Worm (Caenorhabditis elegans): ENCODE data around the gene lbp-7.

lbp-7 gene

DNA sequence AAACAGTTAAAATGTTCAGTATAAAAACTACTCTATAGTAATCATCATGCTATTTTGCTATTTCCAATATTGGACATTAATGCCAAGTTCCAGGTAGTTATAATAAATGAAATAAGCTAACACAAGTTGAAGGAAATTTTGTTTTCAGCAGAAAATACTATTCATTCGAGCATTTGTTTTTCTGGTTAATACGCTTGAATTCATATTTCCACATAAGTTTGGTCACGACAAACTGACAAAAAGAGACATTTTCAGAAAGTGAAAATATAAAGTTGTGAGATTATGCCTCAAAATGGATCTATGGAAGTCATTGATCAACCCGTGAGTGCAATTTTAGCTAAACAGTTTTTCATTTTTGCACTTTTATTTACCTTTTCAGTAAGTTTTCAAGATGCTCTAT lies 34.2 kb upstream of the lbp-7 start, which contains the start of gene srx-131:
srx-131 (plus strand) TSS at position 301 of the 400 bp plus-strand sequence.
- TF ChIP-seq fax-1 (tag; optimal IDR thresholded peaks at IDR 0.05) (no peak), fkh-6 (tag; optimal IDR thresholded peaks at IDR 0.05) (no peak), unc-42 (tag; optimal IDR thresholded peaks at IDR 0.05) (no peak), hlh-30 (tag; optimal IDR thresholded peaks at IDR 0.05; ENCODE audit: insufficient read depth) (no peak), ztf-16 (tag; optimal IDR thresholded peaks at IDR 0.05) (no peak)

DNA sequence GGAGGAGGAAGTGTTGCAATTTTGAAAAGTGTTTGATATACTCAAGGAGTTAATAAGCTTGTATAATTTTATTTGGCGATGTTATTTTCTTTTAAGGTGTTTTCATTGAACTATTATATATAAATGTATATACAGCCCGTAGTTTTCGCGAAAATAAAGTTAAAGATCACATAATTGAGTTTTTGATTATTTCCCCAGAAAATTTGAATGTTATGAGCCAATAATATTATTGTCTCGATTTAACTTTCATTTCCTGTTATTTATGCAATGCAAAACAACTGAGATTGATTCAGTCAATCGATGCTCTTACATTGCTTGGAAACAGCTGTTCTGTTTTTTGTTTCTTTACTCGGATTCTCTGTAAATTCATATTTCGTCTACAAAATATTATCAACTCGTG lies 31.0 kb upstream of the lbp-7 start, which contains the start of gene srx-133:
srx-133 (plus strand) TSS at position 301 of the 400 bp plus-strand sequence.
- TF ChIP-seq syd-9 (tag; optimal IDR thresholded peaks at IDR 0.05) (no peak), tbx-7 (tag; optimal IDR thresholded peaks at IDR 0.05) (no peak), ceh-2 (tag; optimal IDR thresholded peaks at IDR 0.05) (no peak), K09A11.1 (tag; optimal IDR thresholded peaks at IDR 0.05; ENCODE audit: insufficient read depth) (no peak), ceh-6 (GFP tag; optimal IDR thresholded peaks at IDR 0.05) (no peak), hlh-13 (GFP tag; optimal IDR thresholded peaks at IDR 0.05) (no peak), sox-2 (GFP tag; IDR thresholded peaks at IDR 0.05) (no peak), eyg-1 (tag; optimal IDR thresholded peaks at IDR 0.05) (no peak), ceh-34 (tag; optimal IDR thresholded peaks at IDR 0.05) (no peak), ceh-19 (GFP tag; optimal IDR thresholded peaks at IDR 0.05) (no peak), ztf-16 (tag; optimal IDR thresholded peaks at IDR 0.05) (no peak), pat-9 (tag; optimal IDR thresholded peaks at IDR 0.05) (no peak), pha-4 (tag; optimal IDR thresholded peaks at IDR 0.05) (no peak), ceh-45 (GFP tag; IDR thresholded peaks at IDR 0.05) (no peak), ref-2 (tag; optimal IDR thresholded peaks at IDR 0.05) (no peak), che-1 (tag; optimal IDR thresholded peaks at IDR 0.05) (no peak), ceh-22 (tag; optimal IDR thresholded peaks at IDR 0.05) (no peak), ceh-9 (tag; optimal IDR thresholded peaks at IDR 0.05) (no peak), hlh-15 (tag; optimal IDR thresholded peaks at IDR 0.05) (no peak)

DNA sequence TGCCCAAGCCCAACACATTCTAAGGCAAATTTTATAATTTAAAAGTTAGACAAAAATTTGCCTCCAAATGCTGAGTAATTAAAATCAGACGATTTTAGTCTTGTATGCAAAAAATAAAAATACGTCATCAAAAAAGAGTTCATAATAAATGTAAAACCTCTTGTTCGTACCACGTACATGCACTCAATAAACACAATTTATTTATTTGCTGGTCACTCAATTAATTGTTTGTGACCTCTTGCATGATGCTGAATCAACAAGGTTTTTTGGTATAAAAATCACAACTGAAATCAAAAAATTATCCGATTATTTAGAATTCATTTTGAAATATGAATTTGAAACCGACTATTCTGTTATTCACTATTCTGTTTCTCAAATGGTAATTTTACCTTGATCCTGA lies 29.2 kb upstream of the lbp-7 start, which contains the start of gene hpx-2:
hpx-2 (plus strand) TSS at position 301 of the 400 bp plus-strand sequence.
- TF ChIP-seq npax-4 (tag; optimal IDR thresholded peaks at IDR 0.05), result no peak
- no peak for TF ChIP-seq ztf-16 (tag; optimal IDR thresholded peaks at IDR 0.05)
- TF ChIP-seq tbx-7 (tag; optimal IDR thresholded peaks at IDR 0.05), result no peak
- TF ChIP-seq dmd-4 (tag; optimal IDR thresholded peaks at IDR 0.05; ENCODE audit: borderline replicate concordance), result no peak
- no peak for TF ChIP-seq ceh-30 (tag; optimal IDR thresholded peaks at IDR 0.05)
- no peak for TF ChIP-seq zip-5 (tag; optimal IDR thresholded peaks at IDR 0.05)
- TF ChIP-seq madf-2 (tag; optimal IDR thresholded peaks at IDR 0.05), result no peak
- TF ChIP-seq elt-2 (tag; optimal IDR thresholded peaks at IDR 0.05), result no peak
- TF ChIP-seq unc-42 (tag; optimal IDR thresholded peaks at IDR 0.05), result no peak
- TF ChIP-seq C08G9.2 (tag; optimal IDR thresholded peaks at IDR 0.05), result no peak
- TF ChIP-seq hlh-15 (tag; optimal IDR thresholded peaks at IDR 0.05), result no peak
- TF ChIP-seq hlh-30 (tag; optimal IDR thresholded peaks at IDR 0.05; ENCODE audit: insufficient read depth), result no peak
- no peak for TF ChIP-seq nhr-11 (tag; optimal IDR thresholded peaks at IDR 0.05)
- no peak for TF ChIP-seq fkh-6 (tag; optimal IDR thresholded peaks at IDR 0.05)
- TF ChIP-seq pha-2 (tag; optimal IDR thresholded peaks at IDR 0.05), result no peak
- TF ChIP-seq pros-1 (tag; optimal IDR thresholded peaks at IDR 0.05), result no peak

DNA sequence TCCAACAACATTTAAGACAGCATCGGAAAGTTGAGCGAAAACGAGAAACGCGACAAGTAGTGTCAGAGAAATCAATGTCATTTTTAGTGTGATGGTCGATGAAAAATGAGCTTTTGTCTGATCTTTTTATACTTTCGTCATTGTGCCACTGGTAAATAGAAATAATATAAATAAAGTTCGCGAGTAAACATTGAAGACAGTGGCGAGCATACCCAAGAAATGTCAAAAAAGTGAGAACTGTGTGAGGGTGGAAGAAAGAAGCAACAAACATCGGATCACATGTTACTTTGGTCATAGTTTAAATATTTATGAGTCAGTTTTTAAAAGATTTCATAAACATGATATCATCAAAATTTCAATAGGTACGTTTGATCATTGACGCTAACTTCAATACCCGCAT lies 25.0 kb upstream of the lbp-7 start, which contains the start of gene ttr-21:
ttr-21 (minus strand) TSS at position 100 of the 400 bp plus-strand sequence.
- TF ChIP-seq nfya-1 (tag; optimal IDR thresholded peaks at IDR 0.05) (no peak), ceh-9 (tag; optimal IDR thresholded peaks at IDR 0.05) (no peak), ahr-1 (tag; optimal IDR thresholded peaks at IDR 0.05) (no peak), C08G9.2 (tag; optimal IDR thresholded peaks at IDR 0.05) (no peak), elt-2 (tag; optimal IDR thresholded peaks at IDR 0.05) (no peak), ztf-16 (tag; optimal IDR thresholded peaks at IDR 0.05) (no peak), nhr-11 (tag; optimal IDR thresholded peaks at IDR 0.05) (no peak), ceh-19 (GFP tag; optimal IDR thresholded peaks at IDR 0.05) (no peak), tbx-2 (tag; optimal IDR thresholded peaks at IDR 0.05) (no peak), ceh-31 (tag; optimal IDR thresholded peaks at IDR 0.05) (no peak), tbx-7 (tag; optimal IDR thresholded peaks at IDR 0.05) (no peak), ttx-3 (tag; optimal IDR thresholded peaks at IDR 0.05) (no peak), ceh-18 (tag; optimal IDR thresholded peaks at IDR 0.05) (no peak), unc-86 (tag; optimal IDR thresholded peaks at IDR 0.05) (no peak), ets-4 (tag; optimal IDR thresholded peaks at IDR 0.05) (no peak), ref-2 (tag; optimal IDR thresholded peaks at IDR 0.05) (no peak), pros-1 (tag; optimal IDR thresholded peaks at IDR 0.05) (no peak)
